Worm (Caenorhabditis elegans) whole organism, L1 larva: Measurements from ENCODE around the gene nlp-11.
A peak's percentile ranks its signal among the peaks of the same experiment; 100 is the strongest.

Experiments used
- C04F5.9 ChIP-seq: sonication (generic microtip); optimal IDR thresholded peaks from 2 replicates; lab custom pipeline; 2016; ENCODE audit warnings: missing genetic modification characterization, missing compliant biosample characterization
- C16A3.4 ChIP-seq: fragments of 150-350 bp; optimal IDR thresholded peaks from 2 replicates; lab custom pipeline; 2014; ENCODE audit warnings: missing biosample characterization, missing genetic modification characterization
- C34B4.2 ChIP-seq: sonication (generic microtip); optimal IDR thresholded peaks from 2 replicates; lab custom pipeline; 2017; ENCODE audit warnings: mild to moderate bottlenecking, missing genetic modification characterization, missing compliant biosample characterization
- Y116A8C.19 ChIP-seq: sonication (generic microtip); optimal IDR thresholded peaks from 2 replicates; lab custom pipeline; 2016; ENCODE audit warnings: missing compliant biosample characterization, missing genetic modification characterization, borderline replicate concordance
- aha-1 ChIP-seq: fragments of 150-350 bp; optimal IDR thresholded peaks from 2 replicates; lab custom pipeline; 2014; ENCODE audit warnings: missing biosample characterization, missing genetic modification characterization
- aly-2 ChIP-seq: fragments of 150-350 bp; optimal IDR thresholded peaks from 2 replicates; lab custom pipeline; 2014; ENCODE audit warnings: missing biosample characterization, missing genetic modification characterization
- ama-1 ChIP-seq: fragments of 150-350 bp; optimal IDR thresholded peaks from 2 replicates; lab custom pipeline; 2014
- blmp-1 ChIP-seq: fragments of 150-350 bp; optimal IDR thresholded peaks from 2 replicates; lab custom pipeline; 2014; ENCODE audit warnings: missing biosample characterization, missing genetic modification characterization
- ceh-8 ChIP-seq: fragments of 200-800 bp; sonication (Bioruptor generic); optimal IDR thresholded peaks from 2 replicates; lab custom pipeline; 2018; ENCODE audit warnings: mild to moderate bottlenecking, missing genetic modification characterization, moderate library complexity, missing compliant biosample characterization
- ceh-90 ChIP-seq: sonication (generic microtip); optimal IDR thresholded peaks from 2 replicates; lab custom pipeline; 2016; ENCODE audit warnings: missing genetic modification characterization, missing compliant biosample characterization
- ces-1 ChIP-seq: fragments of 150-350 bp; optimal IDR thresholded peaks from 2 replicates; lab custom pipeline; 2014; ENCODE audit warnings: missing biosample characterization, missing genetic modification reagents, missing genetic modification characterization
- dpl-1 ChIP-seq, 3 experiments: fragments of 150-350 bp in 2 of 3; sonication (generic microtip) in 1 of 3; optimal IDR thresholded peaks; 2 replicates each; lab custom pipeline; 2014 to 2017; ENCODE audit warnings: missing biosample characterization in 3 of 3, missing genetic modification characterization in 3 of 3, missing genetic modification reagents in 3 of 3
- dsc-1 ChIP-seq: sonication (generic microtip); optimal IDR thresholded peaks from 2 replicates; lab custom pipeline; 2016; ENCODE audit warnings: mild to moderate bottlenecking, missing genetic modification characterization, missing compliant biosample characterization
- efl-1 ChIP-seq, 4 experiments: fragments of 150-350 bp; optimal IDR thresholded peaks in 3 of 4; peaks in 1 of 4; 1 replicate in 1 of 4; 2 replicates in 3 of 4; lab custom pipeline; 2014; ENCODE audit warnings: missing biosample characterization in 2 of 4, missing genetic modification characterization in 2 of 4, missing genetic modification reagents in 2 of 4
- efl-3 ChIP-seq: fragments of 200-800 bp; sonication (Bioruptor generic); optimal IDR thresholded peaks from 2 replicates; lab custom pipeline; 2018; ENCODE audit warnings: mild to moderate bottlenecking, missing genetic modification characterization, missing compliant biosample characterization
- egl-13 ChIP-seq: sonication (generic microtip); optimal IDR thresholded peaks from 2 replicates; lab custom pipeline; 2016; ENCODE audit warnings: missing genotype, missing genetic modification reagents, missing genetic modification characterization, missing compliant biosample characterization
- egl-27 ChIP-seq, 2 experiments: fragments of 150-350 bp in 1 of 2; sonication (generic microtip); optimal IDR thresholded peaks; 3 replicates each; lab custom pipeline; 2017 to 2018; ENCODE audit warnings: missing biosample characterization in 2 of 2, missing genetic modification characterization in 2 of 2, missing genetic modification reagents in 2 of 2
- elt-2 ChIP-seq: sonication (generic microtip); optimal IDR thresholded peaks from 2 replicates; lab custom pipeline; 2016; ENCODE audit warnings: missing genetic modification characterization, mild to moderate bottlenecking, inconsistent platforms, missing compliant biosample characterization, missing genetic modification reagents
- elt-3 ChIP-seq, 6 experiments: fragments of 150-350 bp in 1 of 6; sonication (generic microtip); optimal IDR thresholded peaks; 2 replicates each; lab custom pipeline; 2017 to 2018; ENCODE audit warnings: missing biosample characterization in 6 of 6, missing genetic modification characterization in 6 of 6, inconsistent platforms in 1 of 6
- fkh-10 ChIP-seq: sonication (generic microtip); optimal IDR thresholded peaks from 2 replicates; lab custom pipeline; 2017; ENCODE audit warnings: missing biosample characterization, missing genetic modification reagents, missing genetic modification characterization
- fkh-8 ChIP-seq: sonication (generic microtip); optimal IDR thresholded peaks from 2 replicates; lab custom pipeline; 2016; ENCODE audit warnings: mild to moderate bottlenecking, missing genetic modification characterization, missing compliant biosample characterization
- grh-1 ChIP-seq: fragments of 200-800 bp; sonication (Bioruptor generic); IDR thresholded peaks from 2 replicates; pipeline ENCODE4 v1.3.6; 2022; ENCODE audit warnings: missing genetic modification reagents, missing genetic modification characterization, missing compliant biosample characterization
- hlh-17 ChIP-seq: fragments of 200-800 bp; sonication (Bioruptor generic); optimal IDR thresholded peaks from 2 replicates; lab custom pipeline; 2018; ENCODE audit warnings: missing genetic modification characterization, mild to moderate bottlenecking, missing compliant biosample characterization, moderate library complexity, borderline replicate concordance
- hlh-4 ChIP-seq: sonication (generic microtip); optimal IDR thresholded peaks from 2 replicates; lab custom pipeline; 2016; ENCODE audit warnings: mild to moderate bottlenecking, missing genetic modification characterization, missing compliant biosample characterization
- hpl-2 ChIP-seq: fragments of 150-350 bp; optimal IDR thresholded peaks from 2 replicates; lab custom pipeline; 2014; ENCODE audit warnings: missing biosample characterization, missing genetic modification reagents, missing genetic modification characterization
- jun-1 ChIP-seq: fragments of 150-350 bp; optimal IDR thresholded peaks from 2 replicates; lab custom pipeline; 2014; ENCODE audit warnings: missing biosample characterization, missing genetic modification reagents, missing genetic modification characterization
- lin-15B ChIP-seq: fragments of 150-350 bp; sonication (generic microtip); optimal IDR thresholded peaks from 3 replicates; lab custom pipeline; 2014; ENCODE audit warnings: missing biosample characterization, missing genetic modification characterization
- lin-35 ChIP-seq, 2 experiments: fragments of 150-350 bp; optimal IDR thresholded peaks; 2 replicates each; lab custom pipeline; 2014; ENCODE audit warnings: missing biosample characterization in 2 of 2, missing genetic modification characterization in 2 of 2, missing genetic modification reagents in 2 of 2
- lin-39 ChIP-seq: fragments of 150-350 bp; optimal IDR thresholded peaks from 2 replicates; lab custom pipeline; 2014; ENCODE audit warnings: missing biosample characterization, missing genetic modification reagents, missing genetic modification characterization
- lir-3 ChIP-seq: sonication (generic microtip); optimal IDR thresholded peaks from 2 replicates; lab custom pipeline; 2016; ENCODE audit warnings: mild to moderate bottlenecking, missing genetic modification characterization, moderate library complexity, missing compliant biosample characterization; ENCODE audit not compliant: poor library complexity
- mab-9 ChIP-seq: fragments of 200-800 bp; sonication (Bioruptor generic); IDR thresholded peaks from 2 replicates; pipeline ENCODE4 v1.3.6; 2022; ENCODE audit warnings: missing genetic modification reagents, missing genetic modification characterization, missing compliant biosample characterization
- mef-2 ChIP-seq: fragments of 150-350 bp; optimal IDR thresholded peaks from 2 replicates; lab custom pipeline; 2014; ENCODE audit warnings: missing biosample characterization, missing genetic modification characterization
- mep-1 ChIP-seq: fragments of 150-350 bp; optimal IDR thresholded peaks from 2 replicates; lab custom pipeline; 2014; ENCODE audit warnings: missing biosample characterization, missing genetic modification characterization
- nhr-11 ChIP-seq: fragments of 150-350 bp; optimal IDR thresholded peaks from 2 replicates; lab custom pipeline; 2014; ENCODE audit warnings: missing biosample characterization, missing genetic modification characterization
- nhr-12 ChIP-seq: sonication (generic microtip); optimal IDR thresholded peaks from 2 replicates; lab custom pipeline; 2017; ENCODE audit warnings: missing biosample characterization, missing genetic modification characterization
- nhr-19 ChIP-seq: fragments of 200-800 bp; sonication (Bioruptor generic); conservative IDR thresholded peaks from 2 replicates; pipeline ENCODE4 v1.3.6; 2022; ENCODE audit warnings: missing genetic modification characterization, missing compliant biosample characterization
- nhr-28 ChIP-seq: fragments of 150-350 bp; optimal IDR thresholded peaks from 2 replicates; lab custom pipeline; 2014; ENCODE audit warnings: missing biosample characterization, missing genetic modification characterization
- nhr-71 ChIP-seq: sonication (generic microtip); optimal IDR thresholded peaks from 2 replicates; lab custom pipeline; 2016; ENCODE audit warnings: mild to moderate bottlenecking, missing genetic modification characterization, moderate library complexity, missing compliant biosample characterization
- nhr-76 ChIP-seq: sonication (generic microtip); optimal IDR thresholded peaks from 2 replicates; lab custom pipeline; 2017; ENCODE audit warnings: missing biosample characterization, missing genetic modification characterization
- nhr-84 ChIP-seq: sonication (generic microtip); optimal IDR thresholded peaks from 2 replicates; lab custom pipeline; 2017; ENCODE audit warnings: missing biosample characterization, missing genetic modification characterization
- nhr-85 ChIP-seq: sonication (generic microtip); peaks from one replicate; lab custom pipeline; 2016; ENCODE audit warnings: missing genetic modification characterization, inconsistent platforms, missing compliant biosample characterization
- nhr-90 ChIP-seq: sonication (generic microtip); optimal IDR thresholded peaks from 2 replicates; lab custom pipeline; 2016; ENCODE audit warnings: mild to moderate bottlenecking, missing genetic modification characterization, missing compliant biosample characterization; ENCODE audit not compliant: poor library complexity
- rnt-1 ChIP-seq: sonication (generic microtip); optimal IDR thresholded peaks from 2 replicates; lab custom pipeline; 2016; ENCODE audit warnings: mild to moderate bottlenecking, missing genetic modification characterization, moderate library complexity, missing compliant biosample characterization
- sox-4 ChIP-seq: sonication (generic microtip); optimal IDR thresholded peaks from 2 replicates; lab custom pipeline; 2016; ENCODE audit warnings: missing genetic modification characterization, missing compliant biosample characterization
- sptf-1 ChIP-seq: fragments of 150-350 bp; optimal IDR thresholded peaks from 2 replicates; lab custom pipeline; 2014; ENCODE audit warnings: missing biosample characterization, missing genetic modification characterization
- sup-37 ChIP-seq: fragments of 200-800 bp; sonication (Bioruptor generic); optimal IDR thresholded peaks from 2 replicates; lab custom pipeline; 2018; ENCODE audit warnings: mild to moderate bottlenecking, missing genetic modification characterization, missing compliant biosample characterization
- swsn-7 ChIP-seq: sonication (generic microtip); optimal IDR thresholded peaks from 2 replicates; lab custom pipeline; 2016; ENCODE audit warnings: missing genetic modification characterization, missing compliant biosample characterization
- tbx-2 ChIP-seq: sonication (generic microtip); optimal IDR thresholded peaks from 2 replicates; lab custom pipeline; 2016; ENCODE audit warnings: missing genetic modification characterization, missing compliant biosample characterization
- unc-30 ChIP-seq: sonication (generic microtip); optimal IDR thresholded peaks from 2 replicates; lab custom pipeline; 2017; ENCODE audit warnings: missing biosample characterization, missing genetic modification characterization
- unc-98 ChIP-seq: fragments of 200-800 bp; sonication (Bioruptor generic); IDR thresholded peaks from 2 replicates; pipeline ENCODE4 v1.3.6; 2022; ENCODE audit warnings: missing genetic modification characterization, missing compliant biosample characterization
- xbp-1 ChIP-seq: sonication (generic microtip); optimal IDR thresholded peaks from 2 replicates; lab custom pipeline; 2016; ENCODE audit warnings: missing genetic modification characterization, missing compliant biosample characterization
- zag-1 ChIP-seq: fragments of 150-350 bp; optimal IDR thresholded peaks from 2 replicates; lab custom pipeline; 2014; ENCODE audit warnings: missing biosample characterization, missing genetic modification characterization

Gene nlp-11

DNA sequence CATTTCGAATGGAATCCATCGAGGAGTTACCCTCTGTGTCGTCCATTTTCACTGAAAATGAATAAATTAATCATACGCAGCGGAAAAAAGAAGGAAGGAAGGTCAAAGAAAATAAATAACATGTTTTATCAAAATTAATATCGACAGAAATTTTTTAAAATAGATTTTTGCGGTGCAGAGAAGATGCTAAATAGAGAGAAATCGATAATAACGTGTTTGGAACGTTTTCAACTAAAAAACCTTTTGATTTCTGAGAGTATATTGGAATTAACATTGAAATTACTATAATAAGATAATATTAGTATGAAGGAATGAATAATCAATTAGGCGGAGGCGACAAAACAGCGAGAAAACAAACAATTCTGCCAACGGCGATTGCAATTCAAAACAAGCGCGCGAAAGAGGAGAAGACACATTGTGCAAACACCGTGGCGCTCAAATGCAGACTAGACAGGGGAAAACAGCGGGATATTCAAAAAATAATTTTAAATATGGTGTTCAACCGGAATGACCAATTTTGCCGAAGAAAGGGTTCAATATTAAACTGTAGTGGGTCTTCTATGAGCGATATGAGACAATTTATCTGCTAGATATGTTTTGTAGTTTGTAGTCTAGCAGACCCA, 24.8 kb upstream of the nlp-11 start, which contains the start of gene wee-1.3:
TSS of gene wee-1.3 (minus strand) at position 51 of the 623 bp plus-strand sequence.
- TF ChIP-seq nhr-11 (tag; lab: Kevin White, UChicago) (peak; percentile 60), nhr-71 (tag; lab: Kevin White, UChicago) (peak; percentile 89), fkh-10 (GFP tag; lab: Kevin White, UChicago) (no peak), nhr-12 (tag; lab: Kevin White, UChicago) (no peak), lin-39 (tag; lab: Kevin White, UChicago) (peak; percentile 58), jun-1 (tag; lab: Kevin White, UChicago) (peak; percentile 78), dsc-1 (peak; percentile 71), ceh-90 (tag; lab: Kevin White, UChicago) (no peak), lir-3 (tag; lab: Kevin White, UChicago) (peak; percentile 58), hlh-17 (no peak), mef-2 (tag; lab: Kevin White, UChicago) (peak; percentile 30), rnt-1 (tag; lab: Kevin White, UChicago) (peak; percentile 90), nhr-84 (tag; lab: Kevin White, UChicago) (no peak), zag-1 (tag; lab: Kevin White, UChicago) (no peak), lin-35 (GFP tag; optimal IDR thresholded peaks at IDR 0.05; lab: Kevin White, UChicago) (peak; percentile 99 to 100), nhr-76 (tag; lab: Kevin White, UChicago) (no peak), sup-37 (GFP tag; lab: Kevin White, UChicago) (no peak), egl-27 (tag; optimal IDR thresholded peaks at IDR 0.05; lab: Kevin White, UChicago) (no peak), dpl-1 (GFP tag; optimal IDR thresholded peaks at IDR 0.05; lab: Kevin White, UChicago) (peak; percentile 99 to 100 (median 99)), nhr-19 (GFP tag; lab: Robert Waterston, UW) (peak; percentile 79), nhr-85 (peak; percentile 90), blmp-1 (tag; lab: Kevin White, UChicago) (peak; percentile 77), grh-1 (GFP tag; lab: Robert Waterston, UW) (peak; percentile 62), ceh-8 (GFP tag; lab: Kevin White, UChicago) (peak; percentile 48), tbx-2 (tag; lab: Kevin White, UChicago) (peak; percentile 82), C34B4.2 (tag; lab: Kevin White, UChicago) (no peak), nhr-28 (no peak), C04F5.9 (tag; lab: Kevin White, UChicago) (peak; percentile 81), sox-4 (tag; lab: Kevin White, UChicago) (peak; percentile 21), unc-30 (tag; lab: Kevin White, UChicago) (no peak), unc-98 (GFP tag; lab: Robert Waterston, UW) (no peak), lin-15B (tag; lab: Kevin White, UChicago) (peak; percentile 73), C16A3.4 (tag; lab: Kevin White, UChicago) (peak; percentile 91), ama-1 (lab: Kevin White, UChicago) (no peak), hpl-2 (no peak), fkh-8 (peak; percentile 75), aha-1 (tag; lab: Kevin White, UChicago) (no peak), elt-2 (tag; lab: Kevin White, UChicago) (peak; percentile 7), mep-1 (tag; lab: Kevin White, UChicago) (peak; percentile 90), xbp-1 (peak; percentile 83), swsn-7 (tag; lab: Kevin White, UChicago) (peak; percentile 83), mab-9 (GFP tag; lab: Robert Waterston, UW) (peak; percentile 60; the same call in 1 of the 2 replicates), aly-2 (peak; percentile 77), hlh-4 (tag; lab: Kevin White, UChicago) (no peak), elt-3 (tag; optimal IDR thresholded peaks at IDR 0.05; lab: Kevin White, UChicago) (peak in 3 of 6 experiments; percentile 49 to 81 (median 66)), ces-1 (GFP tag; lab: Kevin White, UChicago) (no peak), efl-1 (optimal IDR thresholded peaks at IDR 0.05; lab: Kevin White, UChicago) (peak; percentile 97 to 99), efl-1 (GFP tag; optimal IDR thresholded peaks at IDR 0.05 in 1 of 2; lab: Kevin White, UChicago) (peak; percentile 99 to 100), sptf-1 (tag; lab: Kevin White, UChicago) (no peak), nhr-90 (tag; lab: Kevin White, UChicago) (peak; percentile 78), egl-13 (tag; lab: Kevin White, UChicago) (peak; percentile 62), efl-3 (GFP tag; lab: Kevin White, UChicago) (no peak), Y116A8C.19 (no peak)
